Fruit fly (Drosophila melanogaster) whole organism, embryonic: ENCODE measurements around the gene RhoGAP5A.
A peak's percentile ranks its signal among the peaks of the same experiment; 100 is the strongest.

Source experiments
- Atf6 ChIP-seq: fragments of 200-800 bp; sonication (Bioruptor generic); IDR thresholded peaks from 2 replicates; pipeline ENCODE4 v1.3.6; 2022; ENCODE audit warnings: missing biosample characterization, missing genetic modification characterization
- CG10147 ChIP-seq: fragments of 200-800 bp; sonication (Bioruptor generic); optimal IDR thresholded peaks from 2 replicates; lab custom pipeline; 2019; ENCODE audit warnings: missing biosample characterization, mild to moderate bottlenecking, missing genetic modification characterization, moderate library complexity
- CG11723 ChIP-seq: fragments of 200-800 bp; sonication (Bioruptor generic); optimal IDR thresholded peaks from 2 replicates; lab custom pipeline; 2017; ENCODE audit warnings: missing biosample characterization, mild to moderate bottlenecking, missing genetic modification characterization
- CG12219 ChIP-seq: fragments of 200-800 bp; sonication (Bioruptor generic); optimal IDR thresholded peaks from 3 replicates; lab custom pipeline; 2018; ENCODE audit warnings: missing biosample characterization, mild to moderate bottlenecking, missing genetic modification characterization
- CG13624 ChIP-seq: fragments of 200-800 bp; sonication (Bioruptor generic); optimal IDR thresholded peaks from 2 replicates; lab custom pipeline; 2016; ENCODE audit warnings: missing biosample characterization, missing genetic modification characterization
- CG14860 ChIP-seq: fragments of 200-800 bp; sonication (Bioruptor generic); IDR thresholded peaks from 3 replicates; pipeline ENCODE4 v1.3.6; 2022; ENCODE audit warnings: missing biosample characterization, missing genetic modification characterization; ENCODE audit not compliant: partially characterized antibody
- CG15601 ChIP-seq: fragments of 200-800 bp; sonication (Bioruptor generic); optimal IDR thresholded peaks from 3 replicates; lab custom pipeline; 2019; ENCODE audit warnings: missing biosample characterization, mild to moderate bottlenecking, missing genetic modification characterization, moderate library complexity
- CG1603 ChIP-seq: fragments of 200-800 bp; sonication (Bioruptor generic); optimal IDR thresholded peaks from 2 replicates; lab custom pipeline; 2019; ENCODE audit warnings: missing biosample characterization, mild to moderate bottlenecking, missing genetic modification characterization, moderate library complexity
- CG17186 ChIP-seq: fragments of 200-800 bp; sonication (Bioruptor generic); optimal IDR thresholded peaks from 3 replicates; lab custom pipeline; 2017; ENCODE audit warnings: missing biosample characterization, missing genetic modification reagents, missing genetic modification characterization
- CG17612 ChIP-seq: fragments of 200-800 bp; sonication (Bioruptor generic); IDR thresholded peaks from 2 replicates; pipeline ENCODE4 v1.3.6; 2022; ENCODE audit warnings: missing biosample characterization, missing genetic modification characterization
- CG17912 ChIP-seq: fragments of 200-800 bp; sonication (Bioruptor generic); optimal IDR thresholded peaks from 2 replicates; lab custom pipeline; 2018; ENCODE audit warnings: missing biosample characterization, mild to moderate bottlenecking, missing genetic modification characterization
- CG18011 ChIP-seq: fragments of 200-800 bp; sonication (Bioruptor generic); optimal IDR thresholded peaks from 2 replicates; lab custom pipeline; 2017; ENCODE audit warnings: missing biosample characterization, missing genetic modification characterization, mild to moderate bottlenecking, moderate library complexity, missing genotype
- CG2678 ChIP-seq: fragments of 200-800 bp; sonication (Bioruptor generic); optimal IDR thresholded peaks from 3 replicates; lab custom pipeline; 2019; ENCODE audit warnings: missing biosample characterization, mild to moderate bottlenecking, missing genetic modification characterization, moderate library complexity
- CG32532 ChIP-seq: fragments of 200-800 bp; sonication (Bioruptor generic); IDR thresholded peaks from 2 replicates; pipeline ENCODE4 v1.3.6; 2022; ENCODE audit warnings: missing biosample characterization, missing genetic modification characterization
- CG3726 ChIP-seq: fragments of 200-800 bp; sonication (Bioruptor generic); IDR thresholded peaks from 3 replicates; pipeline ENCODE4, ENCODE4 v1.3.6; 2022; ENCODE audit warnings: missing biosample characterization, missing genetic modification characterization
- CG4617 ChIP-seq: fragments of 200-800 bp; sonication (Bioruptor generic); optimal IDR thresholded peaks from 3 replicates; lab custom pipeline; 2016; ENCODE audit warnings: missing biosample characterization, missing genetic modification characterization, borderline replicate concordance
- CG4730 ChIP-seq: fragments of 200-800 bp; sonication (Bioruptor generic); IDR thresholded peaks from 2 replicates; pipeline ENCODE4 v1.3.6; 2022; ENCODE audit warnings: missing biosample characterization, missing genetic modification characterization
- CG5953 ChIP-seq: fragments of 200-800 bp; sonication (Bioruptor generic); IDR thresholded peaks from 2 replicates; pipeline ENCODE4 v1.3.6; 2022; ENCODE audit warnings: missing biosample characterization, missing genetic modification characterization
- CG6254 ChIP-seq: fragments of 200-800 bp; sonication (Bioruptor generic); optimal IDR thresholded peaks from 3 replicates; lab custom pipeline; 2017; ENCODE audit warnings: mild to moderate bottlenecking, missing biosample characterization, missing genetic modification reagents, missing genetic modification characterization
- CG7839 ChIP-seq: fragments of 200-800 bp; sonication (Bioruptor generic); optimal IDR thresholded peaks from 3 replicates; lab custom pipeline; 2018; ENCODE audit warnings: missing biosample characterization, mild to moderate bottlenecking, missing genetic modification characterization, moderate library complexity
- CG8388 ChIP-seq: fragments of 200-800 bp; sonication (Bioruptor generic); optimal IDR thresholded peaks from 2 replicates; lab custom pipeline; 2019; ENCODE audit warnings: missing biosample characterization, mild to moderate bottlenecking, missing genetic modification characterization, moderate library complexity
- Dip2 ChIP-seq: fragments of 200-800 bp; sonication (Bioruptor generic); IDR thresholded peaks from 2 replicates; pipeline ENCODE4 v1.3.6; 2022; ENCODE audit warnings: missing biosample characterization, missing genetic modification characterization
- Gsc ChIP-seq: fragments of 200-800 bp; sonication (Bioruptor generic); IDR thresholded peaks from 2 replicates; pipeline ENCODE4 v1.3.6; 2022; ENCODE audit warnings: missing biosample characterization, missing genetic modification characterization
- Hmx ChIP-seq: fragments of 200-800 bp; sonication (Bioruptor generic); optimal IDR thresholded peaks from 2 replicates; lab custom pipeline; 2016; ENCODE audit warnings: missing biosample characterization, missing genetic modification characterization
- Mad ChIP-seq: fragments of 200-800 bp; sonication (Bioruptor generic); optimal IDR thresholded peaks from 2 replicates; lab custom pipeline; 2016; ENCODE audit warnings: missing biosample characterization, missing genetic modification characterization
- NC2β ChIP-seq: fragments of 200-800 bp; sonication (Bioruptor generic); optimal IDR thresholded peaks from 2 replicates; lab custom pipeline; 2016; ENCODE audit warnings: missing biosample characterization, missing genetic modification characterization
- Nf-YB ChIP-seq: fragments of 200-800 bp; sonication (Bioruptor generic); optimal IDR thresholded peaks from 3 replicates; lab custom pipeline; 2019; ENCODE audit warnings: missing biosample characterization, mild to moderate bottlenecking, missing genetic modification characterization, moderate library complexity
- Ptx1 ChIP-seq: fragments of 200-800 bp; sonication (Bioruptor generic); IDR thresholded peaks from 2 replicates; pipeline ENCODE4 v1.3.6; 2022; ENCODE audit warnings: missing biosample characterization, missing genetic modification characterization
- Sry-δ ChIP-seq: fragments of 200-800 bp; sonication (Bioruptor generic); optimal IDR thresholded peaks from 2 replicates; lab custom pipeline; 2016; ENCODE audit warnings: missing biosample characterization, missing genetic modification characterization
- Trl ChIP-seq, 3 experiments: fragments of >200 bp in 2 of 3; fragments of 200-800 bp in 1 of 3; sonication (Bioruptor generic) in 1 of 3; optimal IDR thresholded peaks; 2 replicates in 1 of 3; 3 replicates in 2 of 3; lab custom pipeline; 2016 to 2017; ENCODE audit warnings: missing biosample characterization in 1 of 3, missing genetic modification characterization in 1 of 3
- ac ChIP-seq: fragments of 200-800 bp; sonication (Bioruptor generic); optimal IDR thresholded peaks from 3 replicates; lab custom pipeline; 2017; ENCODE audit warnings: missing biosample characterization, mild to moderate bottlenecking, missing genetic modification characterization
- bcd ChIP-seq: fragments of 200-800 bp; sonication (Bioruptor generic); optimal IDR thresholded peaks from 2 replicates; lab custom pipeline; 2017; ENCODE audit warnings: missing biosample characterization, mild to moderate bottlenecking, missing genetic modification characterization
- btn ChIP-seq: fragments of 200-800 bp; sonication (Bioruptor generic); optimal IDR thresholded peaks from 2 replicates; lab custom pipeline; 2016; ENCODE audit warnings: missing biosample characterization, missing genetic modification characterization
- cad ChIP-seq: fragments of >200 bp; optimal IDR thresholded peaks from 2 replicates; lab custom pipeline; 2017; ENCODE audit warnings: missing biosample characterization, missing genetic modification characterization
- ci ChIP-seq: fragments of 200-800 bp; sonication (Bioruptor generic); IDR thresholded peaks from 3 replicates; pipeline ENCODE4 v1.3.6; 2022; ENCODE audit warnings: missing biosample characterization, missing genetic modification characterization
- crc ChIP-seq: fragments of 200-800 bp; sonication (Bioruptor generic); optimal IDR thresholded peaks from 2 replicates; lab custom pipeline; 2016; ENCODE audit warnings: missing biosample characterization, missing genetic modification characterization
- dimm ChIP-seq: fragments of 200-800 bp; sonication (Bioruptor generic); IDR thresholded peaks from 2 replicates; pipeline ENCODE4 v1.3.6; 2022; ENCODE audit warnings: missing biosample characterization, missing genetic modification characterization
- dm ChIP-seq: fragments of 200-800 bp; sonication (Bioruptor generic); optimal IDR thresholded peaks from 3 replicates; lab custom pipeline; 2016; ENCODE audit warnings: missing biosample characterization, missing genetic modification characterization
- ems ChIP-seq: fragments of 200-800 bp; sonication (Bioruptor generic); optimal IDR thresholded peaks from 3 replicates; lab custom pipeline; 2016; ENCODE audit warnings: missing biosample characterization, missing genetic modification characterization
- grau ChIP-seq: fragments of 200-800 bp; optimal IDR thresholded peaks from 3 replicates; lab custom pipeline; 2019; ENCODE audit warnings: missing biosample characterization, mild to moderate bottlenecking, missing genetic modification characterization, moderate library complexity
- hb ChIP-seq: fragments of 200-800 bp; sonication (Bioruptor generic); IDR thresholded peaks from 3 replicates; pipeline ENCODE4 v1.3.6; 2022; ENCODE audit warnings: missing biosample characterization, missing genetic modification characterization; ENCODE audit not compliant: partially characterized antibody
- lbe ChIP-seq: fragments of 200-800 bp; sonication (Bioruptor generic); optimal IDR thresholded peaks from 2 replicates; lab custom pipeline; 2016; ENCODE audit warnings: missing biosample characterization, mild to moderate bottlenecking, missing genetic modification characterization
- nmo ChIP-seq: fragments of 200-800 bp; sonication (Bioruptor generic); optimal IDR thresholded peaks from 2 replicates; lab custom pipeline; 2018; ENCODE audit warnings: missing biosample characterization, mild to moderate bottlenecking, missing genetic modification characterization, moderate library complexity
- pita ChIP-seq: fragments of 200-800 bp; sonication (Bioruptor generic); optimal IDR thresholded peaks from 2 replicates; lab custom pipeline; 2017; ENCODE audit warnings: missing biosample characterization, mild to moderate bottlenecking, missing genetic modification characterization
- ro ChIP-seq: fragments of 200-800 bp; sonication (Bioruptor generic); IDR thresholded peaks from 2 replicates; pipeline ENCODE4 v1.3.6; 2022; ENCODE audit warnings: missing biosample characterization, missing genetic modification characterization
- sr ChIP-seq: fragments of 200-800 bp; sonication (Bioruptor generic); IDR thresholded peaks from 3 replicates; pipeline ENCODE4 v1.3.6; 2022; ENCODE audit warnings: missing biosample characterization, missing genetic modification characterization
- stwl ChIP-seq: fragments of 200-800 bp; sonication (Bioruptor generic); optimal IDR thresholded peaks from 3 replicates; lab custom pipeline; 2018; ENCODE audit warnings: missing biosample characterization, mild to moderate bottlenecking, missing genetic modification characterization, moderate library complexity
- tio ChIP-seq: fragments of 200-800 bp; sonication (Bioruptor generic); optimal IDR thresholded peaks from 2 replicates; lab custom pipeline; 2017; ENCODE audit warnings: missing biosample characterization, missing genetic modification characterization, inconsistent platforms
- vnd ChIP-seq: fragments of 200-800 bp; sonication (Bioruptor generic); IDR thresholded peaks from 3 replicates; pipeline ENCODE4 v1.3.6; 2022; ENCODE audit warnings: missing biosample characterization, missing genetic modification characterization; ENCODE audit not compliant: partially characterized antibody
- zf30C ChIP-seq: fragments of 200-800 bp; sonication (Bioruptor generic); optimal IDR thresholded peaks from 3 replicates; lab custom pipeline; 2018; ENCODE audit warnings: missing biosample characterization, mild to moderate bottlenecking, missing genetic modification characterization

Gene RhoGAP5A

dm6 chrX:5648437-5648959 is 29.9 kb upstream of the RhoGAP5A start, which contains the start of gene OtopLa (continued):
- peak; percentile 89 for TF ChIP-seq CG7839 (tag; lab: Kevin White, UChicago)
- TF ChIP-seq ac = peak; percentile 15
- peak; percentile 31 for TF ChIP-seq Sry-δ
- TF ChIP-seq vnd (GFP tag; lab: Robert Waterston, UW) = no peak
- peak; percentile 84 for TF ChIP-seq CG1603
- TF ChIP-seq Atf6 = peak; percentile 81
- TF ChIP-seq pita (GFP tag; lab: Kevin White, UChicago) = no peak
- peak; percentile 76 for TF ChIP-seq bcd (GFP tag; lab: Kevin White, UChicago)
- TF ChIP-seq ci (GFP tag; lab: Robert Waterston, UW) = peak; percentile 96
- peak; percentile 49; the same call in 1 of the 3 replicates for TF ChIP-seq sr (GFP tag; lab: Robert Waterston, UW)
- TF ChIP-seq CG10147 = peak; percentile 84
- TF ChIP-seq dm (GFP tag; lab: Kevin White, UChicago) = peak; percentile 57
- TF ChIP-seq CG17912 (GFP tag; lab: Kevin White, UChicago) = no peak
- peak; percentile 72 for TF ChIP-seq CG4730 (GFP tag; lab: Robert Waterston, UW)
- peak; percentile 77 for TF ChIP-seq grau (tag; lab: Kevin White, UChicago)
- peak; percentile 68 for TF ChIP-seq CG13624 (GFP tag; lab: Kevin White, UChicago)
- TF ChIP-seq dimm (GFP tag; lab: Robert Waterston, UW) = peak; percentile 59
- TF ChIP-seq Dip2 (GFP tag; lab: Robert Waterston, UW) = no peak
- peak; percentile 20 for TF ChIP-seq CG18011 (GFP tag; lab: Kevin White, UChicago)
- no peak for TF ChIP-seq hb (GFP tag; lab: Robert Waterston, UW)
- peak; percentile 78 for TF ChIP-seq CG6254 (GFP tag; lab: Kevin White, UChicago)
- TF ChIP-seq CG17612 (GFP tag; lab: Robert Waterston, UW) = peak; percentile 58; the same call in 1 of the 2 replicates
- peak; percentile 78 for TF ChIP-seq NC2β (GFP tag; lab: Kevin White, UChicago)
- TF ChIP-seq Ptx1 (GFP tag; lab: Robert Waterston, UW) = peak; percentile 88
- TF ChIP-seq CG32532 (GFP tag; lab: Robert Waterston, UW) = peak; percentile 84
- peak; percentile 86 for TF ChIP-seq CG2678 (tag; lab: Kevin White, UChicago)
- peak; percentile 76 for TF ChIP-seq CG12219 (GFP tag; lab: Kevin White, UChicago)
- TF ChIP-seq ems (GFP tag; lab: Kevin White, UChicago) = peak; percentile 68
- TF ChIP-seq CG15601 = peak; percentile 76
- TF ChIP-seq tio (GFP tag; lab: Kevin White, UChicago) = peak; percentile 64
- peak; percentile 28 for TF ChIP-seq CG4617 (GFP tag; lab: Kevin White, UChicago)
- peak; percentile 56 for TF ChIP-seq Nf-YB (GFP tag; lab: Kevin White, UChicago)
- TF ChIP-seq cad (GFP tag; lab: Kevin White, UChicago) = no peak
- TF ChIP-seq btn (GFP tag; lab: Kevin White, UChicago) = peak; percentile 71
- peak; percentile 84 for TF ChIP-seq CG5953
- TF ChIP-seq CG3726 (GFP tag; lab: Robert Waterston, UW) = peak; percentile 69; the same call in 2 of the 3 replicates
- peak; percentile 72 for TF ChIP-seq crc (GFP tag; lab: Kevin White, UChicago)
- TF ChIP-seq CG11723 (GFP tag; lab: Kevin White, UChicago) = peak; percentile 60
- TF ChIP-seq CG8388 (GFP tag; lab: Kevin White, UChicago) = peak; percentile 81
- peak; percentile 58 for TF ChIP-seq Hmx
- TF ChIP-seq Gsc (GFP tag; lab: Robert Waterston, UW) = peak; percentile 60
- peak; percentile 55 for TF ChIP-seq Mad (GFP tag; lab: Kevin White, UChicago)
- peak; percentile 90 for TF ChIP-seq nmo
- peak; percentile 24 for TF ChIP-seq CG17186 (GFP tag; lab: Kevin White, UChicago)
- peak; percentile 18 for TF ChIP-seq lbe (GFP tag; lab: Kevin White, UChicago)
- no peak for TF ChIP-seq Trl (optimal IDR thresholded peaks at IDR 0.05; lab: Kevin White, UChicago)
- TF ChIP-seq Trl (GFP tag; optimal IDR thresholded peaks at IDR 0.05; lab: Kevin White, UChicago) = peak; percentile 88
- TF ChIP-seq zf30C (GFP tag; lab: Kevin White, UChicago) = peak; percentile 74
- peak; percentile 9 for TF ChIP-seq stwl
- no peak for TF ChIP-seq CG14860 (GFP tag; lab: Robert Waterston, UW)
- TF ChIP-seq ro = peak; percentile 50; the same call in 1 of the 2 replicates
